Worm (Caenorhabditis elegans) whole organism, L1 larva: ENCODE measurements around the gene F15E6.6.
A peak's percentile ranks its signal among the peaks of the same experiment; 100 is the strongest.

Experiments
- C04F5.9 ChIP-seq: sonication (generic microtip); optimal IDR thresholded peaks from 2 replicates; lab custom pipeline; 2016; ENCODE audit warnings: missing genetic modification characterization, missing compliant biosample characterization
- C16A3.4 ChIP-seq: fragments of 150-350 bp; optimal IDR thresholded peaks from 2 replicates; lab custom pipeline; 2014; ENCODE audit warnings: missing biosample characterization, missing genetic modification characterization
- C34B4.2 ChIP-seq: sonication (generic microtip); optimal IDR thresholded peaks from 2 replicates; lab custom pipeline; 2017; ENCODE audit warnings: mild to moderate bottlenecking, missing genetic modification characterization, missing compliant biosample characterization
- F16B12.6 ChIP-seq: fragments of 150-350 bp; optimal IDR thresholded peaks from 2 replicates; lab custom pipeline; 2014; ENCODE audit warnings: missing biosample characterization, missing genetic modification characterization
- aha-1 ChIP-seq: fragments of 150-350 bp; optimal IDR thresholded peaks from 2 replicates; lab custom pipeline; 2014; ENCODE audit warnings: missing biosample characterization, missing genetic modification characterization
- aly-2 ChIP-seq: fragments of 150-350 bp; optimal IDR thresholded peaks from 2 replicates; lab custom pipeline; 2014; ENCODE audit warnings: missing biosample characterization, missing genetic modification characterization
- blmp-1 ChIP-seq: fragments of 150-350 bp; optimal IDR thresholded peaks from 2 replicates; lab custom pipeline; 2014; ENCODE audit warnings: missing biosample characterization, missing genetic modification characterization
- ceh-8 ChIP-seq: fragments of 200-800 bp; sonication (Bioruptor generic); optimal IDR thresholded peaks from 2 replicates; lab custom pipeline; 2018; ENCODE audit warnings: mild to moderate bottlenecking, missing genetic modification characterization, moderate library complexity, missing compliant biosample characterization
- ceh-82 ChIP-seq, 3 experiments: fragments of 150-350 bp in 1 of 3; sonication (generic microtip) in 2 of 3; optimal IDR thresholded peaks; 2 replicates each; lab custom pipeline; 2014 to 2017; ENCODE audit warnings: missing biosample characterization in 3 of 3, missing genetic modification characterization in 3 of 3
- ceh-88 ChIP-seq: fragments of 200-800 bp; sonication (Bioruptor generic); IDR thresholded peaks from 2 replicates; pipeline ENCODE4 v1.3.6; 2022; ENCODE audit warnings: missing genetic modification characterization, missing compliant biosample characterization
- dpl-1 ChIP-seq, 3 experiments: fragments of 150-350 bp in 2 of 3; sonication (generic microtip) in 1 of 3; optimal IDR thresholded peaks; 2 replicates each; lab custom pipeline; 2014 to 2017; ENCODE audit warnings: missing biosample characterization in 3 of 3, missing genetic modification characterization in 3 of 3, missing genetic modification reagents in 3 of 3
- efl-1 ChIP-seq, 4 experiments: fragments of 150-350 bp; optimal IDR thresholded peaks in 3 of 4; peaks in 1 of 4; 1 replicate in 1 of 4; 2 replicates in 3 of 4; lab custom pipeline; 2014; ENCODE audit warnings: missing biosample characterization in 2 of 4, missing genetic modification characterization in 2 of 4, missing genetic modification reagents in 2 of 4
- egl-13 ChIP-seq: sonication (generic microtip); optimal IDR thresholded peaks from 2 replicates; lab custom pipeline; 2016; ENCODE audit warnings: missing genotype, missing genetic modification reagents, missing genetic modification characterization, missing compliant biosample characterization
- elt-2 ChIP-seq: sonication (generic microtip); optimal IDR thresholded peaks from 2 replicates; lab custom pipeline; 2016; ENCODE audit warnings: missing genetic modification characterization, mild to moderate bottlenecking, inconsistent platforms, missing compliant biosample characterization, missing genetic modification reagents
- fos-1 ChIP-seq: fragments of 150-350 bp; optimal IDR thresholded peaks from 2 replicates; lab custom pipeline; 2014; ENCODE audit warnings: missing biosample characterization, missing genetic modification characterization
- grh-1 ChIP-seq: fragments of 200-800 bp; sonication (Bioruptor generic); IDR thresholded peaks from 2 replicates; pipeline ENCODE4 v1.3.6; 2022; ENCODE audit warnings: missing genetic modification reagents, missing genetic modification characterization, missing compliant biosample characterization
- hlh-17 ChIP-seq: fragments of 200-800 bp; sonication (Bioruptor generic); optimal IDR thresholded peaks from 2 replicates; lab custom pipeline; 2018; ENCODE audit warnings: missing genetic modification characterization, mild to moderate bottlenecking, missing compliant biosample characterization, moderate library complexity, borderline replicate concordance
- hlh-4 ChIP-seq: sonication (generic microtip); optimal IDR thresholded peaks from 2 replicates; lab custom pipeline; 2016; ENCODE audit warnings: mild to moderate bottlenecking, missing genetic modification characterization, missing compliant biosample characterization
- irx-1 ChIP-seq: sonication (generic microtip); optimal IDR thresholded peaks from 2 replicates; lab custom pipeline; 2016; ENCODE audit warnings: missing genetic modification characterization, missing compliant biosample characterization
- lin-14 ChIP-seq: fragments of 200-800 bp; sonication (Bioruptor generic); optimal IDR thresholded peaks from 2 replicates; lab custom pipeline; 2018; ENCODE audit warnings: mild to moderate bottlenecking, missing genetic modification characterization, moderate library complexity, missing compliant biosample characterization
- lin-35 ChIP-seq, 2 experiments: fragments of 150-350 bp; optimal IDR thresholded peaks; 2 replicates each; lab custom pipeline; 2014; ENCODE audit warnings: missing biosample characterization in 2 of 2, missing genetic modification characterization in 2 of 2, missing genetic modification reagents in 2 of 2
- lin-39 ChIP-seq: fragments of 150-350 bp; optimal IDR thresholded peaks from 2 replicates; lab custom pipeline; 2014; ENCODE audit warnings: missing biosample characterization, missing genetic modification reagents, missing genetic modification characterization
- lsy-2 ChIP-seq, 2 experiments: fragments of 150-350 bp; optimal IDR thresholded peaks; 2 replicates each; lab custom pipeline; 2014; ENCODE audit warnings: missing biosample characterization in 2 of 2, missing genetic modification characterization in 2 of 2
- mab-9 ChIP-seq: fragments of 200-800 bp; sonication (Bioruptor generic); IDR thresholded peaks from 2 replicates; pipeline ENCODE4 v1.3.6; 2022; ENCODE audit warnings: missing genetic modification reagents, missing genetic modification characterization, missing compliant biosample characterization
- nhr-11 ChIP-seq: fragments of 150-350 bp; optimal IDR thresholded peaks from 2 replicates; lab custom pipeline; 2014; ENCODE audit warnings: missing biosample characterization, missing genetic modification characterization
- nhr-28 ChIP-seq: fragments of 150-350 bp; optimal IDR thresholded peaks from 2 replicates; lab custom pipeline; 2014; ENCODE audit warnings: missing biosample characterization, missing genetic modification characterization
- nhr-77 ChIP-seq: fragments of 150-350 bp; optimal IDR thresholded peaks from 2 replicates; lab custom pipeline; 2014; ENCODE audit warnings: missing biosample characterization, missing genetic modification characterization
- pag-3 ChIP-seq: sonication (generic microtip); optimal IDR thresholded peaks from 2 replicates; lab custom pipeline; 2017; ENCODE audit warnings: missing genetic modification characterization, mild to moderate bottlenecking, missing compliant biosample characterization, antibody characterized with exemption, borderline replicate concordance; ENCODE audit not compliant: insufficient read depth
- pqm-1 ChIP-seq: sonication (generic microtip); optimal IDR thresholded peaks from 3 replicates; lab custom pipeline; 2017; ENCODE audit warnings: missing biosample characterization, missing genetic modification characterization
- rnt-1 ChIP-seq: sonication (generic microtip); optimal IDR thresholded peaks from 2 replicates; lab custom pipeline; 2016; ENCODE audit warnings: mild to moderate bottlenecking, missing genetic modification characterization, moderate library complexity, missing compliant biosample characterization
- skn-1 ChIP-seq: fragments of 150-350 bp; optimal IDR thresholded peaks from 2 replicates; lab custom pipeline; 2014; ENCODE audit warnings: missing biosample characterization, missing genetic modification characterization
- sup-37 ChIP-seq: fragments of 200-800 bp; sonication (Bioruptor generic); optimal IDR thresholded peaks from 2 replicates; lab custom pipeline; 2018; ENCODE audit warnings: mild to moderate bottlenecking, missing genetic modification characterization, missing compliant biosample characterization
- tbx-2 ChIP-seq: sonication (generic microtip); optimal IDR thresholded peaks from 2 replicates; lab custom pipeline; 2016; ENCODE audit warnings: missing genetic modification characterization, missing compliant biosample characterization
- tlp-1 ChIP-seq: fragments of 150-350 bp; optimal IDR thresholded peaks from 2 replicates; lab custom pipeline; 2014; ENCODE audit warnings: missing biosample characterization, missing genetic modification characterization
- unc-130 ChIP-seq: fragments of 150-350 bp; optimal IDR thresholded peaks from 2 replicates; lab custom pipeline; 2017; ENCODE audit warnings: missing biosample characterization, missing genetic modification characterization, inconsistent platforms
- unc-30 ChIP-seq: sonication (generic microtip); optimal IDR thresholded peaks from 2 replicates; lab custom pipeline; 2017; ENCODE audit warnings: missing biosample characterization, missing genetic modification characterization
- unc-62 ChIP-seq: fragments of 150-350 bp; optimal IDR thresholded peaks from 2 replicates; lab custom pipeline; 2014; ENCODE audit warnings: missing biosample characterization, missing genetic modification reagents, missing genetic modification characterization
- unc-86 ChIP-seq: sonication (generic microtip); optimal IDR thresholded peaks from 2 replicates; lab custom pipeline; 2016; ENCODE audit warnings: missing genetic modification characterization, missing compliant biosample characterization
- unc-98 ChIP-seq: fragments of 200-800 bp; sonication (Bioruptor generic); IDR thresholded peaks from 2 replicates; pipeline ENCODE4 v1.3.6; 2022; ENCODE audit warnings: missing genetic modification characterization, missing compliant biosample characterization
- ztf-11 ChIP-seq, 2 experiments: sonication (generic microtip); optimal IDR thresholded peaks; 2 replicates each; lab custom pipeline; 2016 to 2017; ENCODE audit warnings: missing genetic modification characterization in 2 of 2, missing biosample characterization in 1 of 2, missing compliant biosample characterization in 1 of 2

F15E6.6 gene

ce11 chrIV:4316813-4317408 lies 33.0 kb upstream of the F15E6.6 start, which contains the start of gene Y24D9B.1:
Y24D9B.1 (plus strand) TSS chrIV:4317358.
- TF ChIP-seq lin-35 (GFP tag; optimal IDR thresholded peaks at IDR 0.05; lab: Kevin White, UChicago) (no peak), ceh-82 (tag; optimal IDR thresholded peaks at IDR 0.05; lab: Kevin White, UChicago) (no peak), irx-1 (tag; lab: Kevin White, UChicago) (no peak), tlp-1 (tag; lab: Kevin White, UChicago) (no peak), unc-62 (no peak), ceh-8 (GFP tag; lab: Kevin White, UChicago) (no peak), unc-86 (no peak), nhr-77 (tag; lab: Kevin White, UChicago) (no peak), sup-37 (GFP tag; lab: Kevin White, UChicago) (no peak), C16A3.4 (tag; lab: Kevin White, UChicago) (no peak), elt-2 (tag; lab: Kevin White, UChicago) (no peak)

- TF ChIP-seq nhr-11 (tag; lab: Kevin White, UChicago) (no peak), nhr-28 (tag; lab: Kevin White, UChicago) (no peak), C04F5.9 (tag; lab: Kevin White, UChicago) (no peak), mab-9 (GFP tag; lab: Robert Waterston, UW) (no peak), skn-1 (tag; lab: Kevin White, UChicago) (no peak), C34B4.2 (no peak), hlh-17 (no peak), aly-2 (tag; lab: Kevin White, UChicago) (no peak), efl-1 (optimal IDR thresholded peaks at IDR 0.05; lab: Kevin White, UChicago) (peak in 1 of 2 experiments; percentile 27), efl-1 (GFP tag; optimal IDR thresholded peaks at IDR 0.05 in 1 of 2; lab: Kevin White, UChicago) (peak in 1 of 2 experiments; percentile 34), tlp-1 (tag; lab: Kevin White, UChicago) (no peak), rnt-1 (tag; lab: Kevin White, UChicago) (no peak), fos-1 (tag; lab: Kevin White, UChicago) (no peak), lsy-2 (tag; optimal IDR thresholded peaks at IDR 0.05; lab: Kevin White, UChicago) (peak in 1 of 2 experiments; percentile 22), unc-130 (no peak), egl-13 (no peak), F16B12.6 (tag; lab: Kevin White, UChicago) (no peak), pqm-1 (tag; lab: Kevin White, UChicago) (no peak)
- TF ChIP-seq, all 84 proteins: peak for 2
Measured at ce11 chrIV:4307227-4307946, 23.5 kb upstream of the F15E6.6 start, which contains the start of gene set-9. set-9 (plus strand) TSS chrIV:4307896.

ce11 chrIV:4306317-4306716 lies 22.4 kb upstream of the F15E6.6 start:
- TF ChIP-seq ztf-11 (tag; optimal IDR thresholded peaks at IDR 0.05; lab: Kevin White, UChicago) (no peak), unc-30 (tag; lab: Kevin White, UChicago) (no peak), nhr-11 (tag; lab: Kevin White, UChicago) (no peak), ceh-88 (no peak), dpl-1 (GFP tag; optimal IDR thresholded peaks at IDR 0.05; lab: Kevin White, UChicago) (no peak), aly-2 (tag; lab: Kevin White, UChicago) (no peak), blmp-1 (tag; lab: Kevin White, UChicago) (no peak), lin-14 (GFP tag; lab: Kevin White, UChicago) (no peak), tlp-1 (tag; lab: Kevin White, UChicago) (no peak), fos-1 (tag; lab: Kevin White, UChicago) (no peak), tbx-2 (tag; lab: Kevin White, UChicago) (no peak), unc-98 (no peak), aha-1 (no peak), lin-39 (tag; lab: Kevin White, UChicago) (no peak), grh-1 (GFP tag; lab: Robert Waterston, UW) (no peak), nhr-28 (tag; lab: Kevin White, UChicago) (no peak), pag-3 (tag; lab: Kevin White, UChicago) (no peak), hlh-4 (tag; lab: Kevin White, UChicago) (no peak)
- TF ChIP-seq, all 84 proteins: peak for 0
